Fruit fly (Drosophila melanogaster) whole organism, embryonic: ENCODE measurements around the gene ND-30.
A peak's percentile ranks its signal among the peaks of the same experiment; 100 is the strongest.

Experiments
- CG1024 ChIP-seq: fragments of 200-800 bp; sonication (Bioruptor generic); IDR thresholded peaks from 2 replicates; pipeline ENCODE4 v1.3.6; 2022; ENCODE audit warnings: missing biosample characterization, missing genetic modification characterization
- CG11398 ChIP-seq: fragments of 200-800 bp; sonication (Bioruptor generic); optimal IDR thresholded peaks from 2 replicates; lab custom pipeline; 2016; ENCODE audit warnings: missing biosample characterization, missing genetic modification characterization
- CG11456 ChIP-seq: fragments of 200-800 bp; sonication (Bioruptor generic); IDR thresholded peaks from 3 replicates; pipeline ENCODE4 v1.3.6; 2022; ENCODE audit warnings: missing biosample characterization, missing genetic modification characterization
- CG13775 ChIP-seq: fragments of 200-800 bp; sonication (Bioruptor generic); optimal IDR thresholded peaks from 3 replicates; lab custom pipeline; 2017; ENCODE audit warnings: missing biosample characterization, mild to moderate bottlenecking, missing genetic modification characterization
- CG14860 ChIP-seq: fragments of 200-800 bp; sonication (Bioruptor generic); IDR thresholded peaks from 3 replicates; pipeline ENCODE4 v1.3.6; 2022; ENCODE audit warnings: missing biosample characterization, missing genetic modification characterization; ENCODE audit not compliant: partially characterized antibody
- CG1647 ChIP-seq: fragments of 200-800 bp; sonication (Bioruptor generic); optimal IDR thresholded peaks from 3 replicates; lab custom pipeline; 2016; ENCODE audit warnings: missing biosample characterization, missing genetic modification characterization
- CG31441 ChIP-seq: fragments of 200-800 bp; sonication (Bioruptor generic); IDR thresholded peaks from 2 replicates; pipeline ENCODE4 v1.3.6; 2022; ENCODE audit warnings: missing biosample characterization, missing genetic modification characterization
- CG4282 ChIP-seq: fragments of 200-800 bp; sonication (Bioruptor generic); optimal IDR thresholded peaks from 2 replicates; lab custom pipeline; 2016; ENCODE audit warnings: missing biosample characterization, missing genetic modification characterization
- CG4424 ChIP-seq: fragments of 200-800 bp; sonication (Bioruptor generic); optimal IDR thresholded peaks from 3 replicates; lab custom pipeline; 2016; ENCODE audit warnings: missing biosample characterization, missing genetic modification characterization
- CG6689 ChIP-seq: fragments of 200-800 bp; sonication (Bioruptor generic); IDR thresholded peaks from 2 replicates; pipeline ENCODE4 v1.3.6; 2022; ENCODE audit warnings: missing biosample characterization, missing genetic modification characterization
- CG6813 ChIP-seq: fragments of 200-800 bp; sonication (Bioruptor generic); optimal IDR thresholded peaks from 2 replicates; lab custom pipeline; 2017; ENCODE audit warnings: missing biosample characterization, missing genetic modification characterization, mild to moderate bottlenecking, moderate library complexity, missing genetic modification reagents
- CG7839 ChIP-seq: fragments of 200-800 bp; sonication (Bioruptor generic); optimal IDR thresholded peaks from 3 replicates; lab custom pipeline; 2018; ENCODE audit warnings: missing biosample characterization, mild to moderate bottlenecking, missing genetic modification characterization, moderate library complexity
- CG8281 ChIP-seq: fragments of 200-800 bp; sonication (Bioruptor generic); optimal IDR thresholded peaks from 2 replicates; lab custom pipeline; 2018; ENCODE audit warnings: missing biosample characterization, mild to moderate bottlenecking, missing genetic modification characterization, moderate library complexity
- CG8388 ChIP-seq: fragments of 200-800 bp; sonication (Bioruptor generic); optimal IDR thresholded peaks from 2 replicates; lab custom pipeline; 2019; ENCODE audit warnings: missing biosample characterization, mild to moderate bottlenecking, missing genetic modification characterization, moderate library complexity
- CG8924 ChIP-seq: fragments of 200-800 bp; optimal IDR thresholded peaks from 3 replicates; lab custom pipeline; 2019; ENCODE audit warnings: missing biosample characterization, mild to moderate bottlenecking, missing genetic modification characterization, moderate library complexity
- Dek ChIP-seq: fragments of 200-800 bp; sonication (Bioruptor generic); optimal IDR thresholded peaks from 3 replicates; lab custom pipeline; 2019; ENCODE audit warnings: missing biosample characterization, mild to moderate bottlenecking, missing genetic modification characterization, moderate library complexity
- Doc2 ChIP-seq: fragments of 200-800 bp; sonication (Bioruptor generic); IDR thresholded peaks from 2 replicates; pipeline ENCODE4 v1.3.6; 2022; ENCODE audit warnings: missing biosample characterization, missing genetic modification characterization
- Dref ChIP-seq: fragments of 200-800 bp; sonication (Bioruptor generic); IDR thresholded peaks from 2 replicates; pipeline ENCODE4 v1.3.6; 2022; ENCODE audit warnings: missing biosample characterization, missing genetic modification characterization
- E2f1 ChIP-seq: fragments of 200-800 bp; sonication (Bioruptor generic); IDR thresholded peaks from 2 replicates; pipeline ENCODE4 v1.3.6; 2022; ENCODE audit warnings: missing biosample characterization, missing genetic modification characterization
- Hand ChIP-seq: fragments of 200-800 bp; sonication (Bioruptor generic); optimal IDR thresholded peaks from 2 replicates; lab custom pipeline; 2017; ENCODE audit warnings: mild to moderate bottlenecking, missing biosample characterization, missing genetic modification reagents, missing genetic modification characterization
- Hsf ChIP-seq: fragments of 200-800 bp; sonication (Bioruptor generic); optimal IDR thresholded peaks from 3 replicates; lab custom pipeline; 2016; ENCODE audit warnings: missing biosample characterization, missing genetic modification characterization
- Lhr ChIP-seq: fragments of 200-800 bp; sonication (Bioruptor generic); optimal IDR thresholded peaks from 3 replicates; lab custom pipeline; 2017; ENCODE audit warnings: mild to moderate bottlenecking, missing biosample characterization, missing genetic modification reagents, missing genetic modification characterization
- MESR4 ChIP-seq: fragments of 200-800 bp; sonication (Bioruptor generic); optimal IDR thresholded peaks from 2 replicates; lab custom pipeline; 2018; ENCODE audit warnings: missing biosample characterization, mild to moderate bottlenecking, missing genetic modification characterization, moderate library complexity
- Ravus ChIP-seq: fragments of 200-800 bp; sonication (Bioruptor generic); IDR thresholded peaks from 2 replicates; pipeline ENCODE4 v1.3.6; 2022; ENCODE audit warnings: missing biosample characterization, missing genetic modification characterization
- Rfx ChIP-seq: fragments of 200-800 bp; sonication (Bioruptor generic); IDR thresholded peaks from 2 replicates; pipeline ENCODE4 v1.3.6; 2022; ENCODE audit warnings: missing biosample characterization, missing genetic modification characterization
- Six4 ChIP-seq: fragments of 200-800 bp; sonication (Bioruptor generic); optimal IDR thresholded peaks from 2 replicates; lab custom pipeline; 2016; ENCODE audit warnings: missing biosample characterization, missing genetic modification characterization
- Trl ChIP-seq, 3 experiments: fragments of >200 bp in 2 of 3; fragments of 200-800 bp in 1 of 3; sonication (Bioruptor generic) in 1 of 3; optimal IDR thresholded peaks; 2 replicates in 1 of 3; 3 replicates in 2 of 3; lab custom pipeline; 2016 to 2017; ENCODE audit warnings: missing biosample characterization in 1 of 3, missing genetic modification characterization in 1 of 3
- Vsx1 ChIP-seq: fragments of 200-800 bp; sonication (Bioruptor generic); optimal IDR thresholded peaks from 2 replicates; lab custom pipeline; 2017; ENCODE audit warnings: missing biosample characterization, mild to moderate bottlenecking, missing genetic modification characterization, missing genetic modification reagents
- ab ChIP-seq: fragments of 200-800 bp; sonication (Bioruptor generic); optimal IDR thresholded peaks from 2 replicates; lab custom pipeline; 2016; ENCODE audit warnings: missing biosample characterization, missing genetic modification characterization
- amos ChIP-seq: fragments of 200-800 bp; sonication (Bioruptor generic); IDR thresholded peaks from 2 replicates; pipeline ENCODE4 v1.3.6; 2022; ENCODE audit warnings: missing biosample characterization, missing genetic modification characterization; ENCODE audit not compliant: partially characterized antibody
- ato ChIP-seq: fragments of 200-800 bp; sonication (Bioruptor generic); IDR thresholded peaks from 2 replicates; pipeline ENCODE4 v1.3.6; 2022; ENCODE audit warnings: missing biosample characterization, missing genetic modification characterization; ENCODE audit not compliant: partially characterized antibody
- crp ChIP-seq, 2 experiments: fragments of 200-800 bp; sonication (Bioruptor generic); optimal IDR thresholded peaks; 2 replicates in 1 of 2; 3 replicates in 1 of 2; lab custom pipeline; 2017; ENCODE audit warnings: missing biosample characterization in 2 of 2, missing genetic modification characterization in 2 of 2, mild to moderate bottlenecking in 1 of 2, moderate library complexity in 1 of 2
- danr ChIP-seq: fragments of 200-800 bp; sonication (Bioruptor generic); IDR thresholded peaks from 2 replicates; pipeline ENCODE4 v1.3.6; 2022; ENCODE audit warnings: missing biosample characterization, missing genetic modification characterization
- en ChIP-seq: fragments of 200-800 bp; sonication (Bioruptor generic); optimal IDR thresholded peaks from 2 replicates; lab custom pipeline; 2016; ENCODE audit warnings: missing biosample characterization, missing genetic modification characterization
- fru ChIP-seq: fragments of >200 bp; optimal IDR thresholded peaks from 2 replicates; lab custom pipeline; 2017
- gfzf ChIP-seq: fragments of 200-800 bp; sonication (Bioruptor generic); optimal IDR thresholded peaks from 2 replicates; lab custom pipeline; 2016; ENCODE audit warnings: missing biosample characterization, mild to moderate bottlenecking, missing genetic modification characterization, moderate library complexity
- grau ChIP-seq: fragments of 200-800 bp; optimal IDR thresholded peaks from 3 replicates; lab custom pipeline; 2019; ENCODE audit warnings: missing biosample characterization, mild to moderate bottlenecking, missing genetic modification characterization, moderate library complexity
- gsb ChIP-seq: fragments of 200-800 bp; sonication (Bioruptor generic); IDR thresholded peaks from 2 replicates; pipeline ENCODE4 v1.3.6; 2022; ENCODE audit warnings: missing biosample characterization, missing genetic modification characterization
- hbn ChIP-seq: fragments of 200-800 bp; sonication (Bioruptor generic); IDR thresholded peaks from 2 replicates; pipeline ENCODE4 v1.3.6; 2022; ENCODE audit warnings: missing biosample characterization, missing genetic modification characterization; ENCODE audit not compliant: partially characterized antibody
- jumu ChIP-seq: fragments of 200-800 bp; sonication (Bioruptor generic); optimal IDR thresholded peaks from 3 replicates; lab custom pipeline; 2016; ENCODE audit warnings: missing biosample characterization, missing genetic modification characterization
- kah ChIP-seq: fragments of 200-800 bp; sonication (Bioruptor generic); optimal IDR thresholded peaks from 2 replicates; lab custom pipeline; 2018; ENCODE audit warnings: missing biosample characterization, mild to moderate bottlenecking, missing genetic modification characterization
- kay ChIP-seq: fragments of 200-800 bp; sonication (Bioruptor generic); optimal IDR thresholded peaks from 2 replicates; lab custom pipeline; 2016; ENCODE audit warnings: missing biosample characterization, missing genetic modification characterization
- lab ChIP-seq: fragments of 200-800 bp; sonication (Bioruptor generic); optimal IDR thresholded peaks from 3 replicates; lab custom pipeline; 2017; ENCODE audit warnings: missing biosample characterization, missing genetic modification characterization, mild to moderate bottlenecking, moderate library complexity, missing genetic modification reagents
- pum ChIP-seq: fragments of 200-800 bp; sonication (Bioruptor generic); optimal IDR thresholded peaks from 2 replicates; lab custom pipeline; 2016; ENCODE audit warnings: missing biosample characterization, missing genetic modification characterization
- sens-2 ChIP-seq: fragments of 200-800 bp; sonication (Bioruptor generic); IDR thresholded peaks from 2 replicates; pipeline ENCODE4 v1.3.6; 2022; ENCODE audit warnings: missing biosample characterization, missing genetic modification characterization
- slbo ChIP-seq: fragments of 200-800 bp; sonication (Bioruptor generic); IDR thresholded peaks from 2 replicates; pipeline ENCODE4 v1.3.6; 2022; ENCODE audit warnings: missing biosample characterization, missing genetic modification characterization
- slp2 ChIP-seq: fragments of 200-800 bp; sonication (Bioruptor generic); optimal IDR thresholded peaks from 2 replicates; lab custom pipeline; 2016; ENCODE audit warnings: missing biosample characterization, missing genetic modification characterization
- sqz ChIP-seq: fragments of 200-800 bp; sonication (Bioruptor generic); optimal IDR thresholded peaks from 3 replicates; lab custom pipeline; 2018; ENCODE audit warnings: missing biosample characterization, mild to moderate bottlenecking, missing genetic modification characterization
- tna ChIP-seq: fragments of 200-800 bp; sonication (Bioruptor generic); IDR thresholded peaks from 2 replicates; pipeline ENCODE4 v1.3.6; 2022; ENCODE audit warnings: missing biosample characterization, missing genetic modification characterization; ENCODE audit not compliant: partially characterized antibody
- tup ChIP-seq: fragments of 200-800 bp; sonication (Bioruptor generic); optimal IDR thresholded peaks from 2 replicates; lab custom pipeline; 2016; ENCODE audit warnings: missing biosample characterization, mild to moderate bottlenecking, missing genetic modification characterization, moderate library complexity
- wdn ChIP-seq: fragments of 200-800 bp; sonication (Bioruptor generic); IDR thresholded peaks from 2 replicates; pipeline ENCODE4 v1.3.6; 2022; ENCODE audit warnings: missing biosample characterization, missing genetic modification characterization

ND-30 gene

dm6 chr3L:3197464-3197863 lies 38.1 kb upstream of the ND-30 start, which contains the start of gene CG14966 (continued):
- TF ChIP-seq Dref (GFP tag; lab: Robert Waterston, UW) (0 out of 2 replicates have a peak, but pooled peaks have one; percentile 36), Vsx1 (no peak), jumu (GFP tag; lab: Kevin White, UChicago) (peak; percentile 9), amos (peak; percentile 94), tup (GFP tag; lab: Kevin White, UChicago) (no peak), CG6689 (GFP tag; lab: Robert Waterston, UW) (no peak), Lhr (no peak), CG8924 (tag; lab: Kevin White, UChicago) (no peak), Rfx (GFP tag; lab: Robert Waterston, UW) (peak; percentile 73), wdn (GFP tag; lab: Robert Waterston, UW) (no peak), CG11398 (GFP tag; lab: Kevin White, UChicago) (no peak), CG13775 (GFP tag; lab: Kevin White, UChicago) (no peak), CG31441 (GFP tag; lab: Robert Waterston, UW) (no peak), CG8281 (tag; lab: Kevin White, UChicago) (no peak), Trl (optimal IDR thresholded peaks at IDR 0.05; lab: Kevin White, UChicago) (no peak), Trl (GFP tag; optimal IDR thresholded peaks at IDR 0.05; lab: Kevin White, UChicago) (no peak), Ravus (GFP tag; lab: Robert Waterston, UW) (no peak), Doc2 (GFP tag; lab: Robert Waterston, UW) (no peak), CG8388 (GFP tag; lab: Kevin White, UChicago) (no peak), grau (tag; lab: Kevin White, UChicago) (peak; percentile 34), en (GFP tag; lab: Kevin White, UChicago) (no peak), slp2 (GFP tag; lab: Kevin White, UChicago) (no peak), E2f1 (GFP tag; lab: Robert Waterston, UW) (no peak), danr (no peak), CG6813 (GFP tag; lab: Kevin White, UChicago) (no peak), Dek (tag; lab: Kevin White, UChicago) (peak; percentile 53), CG1647 (no peak), fru (lab: Kevin White, UChicago) (no peak), sqz (GFP tag; lab: Kevin White, UChicago) (no peak), hbn (GFP tag; lab: Robert Waterston, UW) (peak; percentile 85), slbo (GFP tag; lab: Robert Waterston, UW) (peak; percentile 63; the same call in 1 of the 2 replicates), pum (GFP tag; lab: Kevin White, UChicago) (peak; percentile 38), CG14860 (GFP tag; lab: Robert Waterston, UW) (peak; percentile 73), gsb (GFP tag; lab: Robert Waterston, UW) (no peak), CG4282 (GFP tag; lab: Kevin White, UChicago) (no peak), CG11456 (GFP tag; lab: Robert Waterston, UW) (no peak), sens-2 (GFP tag; lab: Robert Waterston, UW) (no peak), CG1024 (GFP tag; lab: Robert Waterston, UW) (no peak), tna (GFP tag; lab: Robert Waterston, UW) (peak; percentile 51; the same call in 1 of the 2 replicates), ato (GFP tag; lab: Robert Waterston, UW) (peak; percentile 56), gfzf (GFP tag; lab: Kevin White, UChicago) (peak; percentile 42), lab (GFP tag; lab: Kevin White, UChicago) (peak; percentile 14), ab (GFP tag; lab: Kevin White, UChicago) (no peak), crp (GFP tag; optimal IDR thresholded peaks at IDR 0.05; lab: Kevin White, UChicago) (peak; percentile 84 to 98), CG4424 (peak; percentile 1), Hand (no peak), CG7839 (peak; percentile 23), Six4 (no peak), kay (GFP tag; lab: Kevin White, UChicago) (no peak), kah (GFP tag; lab: Kevin White, UChicago) (peak; percentile 15), Hsf (GFP tag; lab: Kevin White, UChicago) (peak; percentile 15), MESR4 (GFP tag; lab: Kevin White, UChicago) (peak; percentile 62)
